Worm (Caenorhabditis elegans): ENCODE data around the gene idi-1.

- TF ChIP-seq ceh-82 (tag; optimal IDR thresholded peaks at IDR 0.05) (no peak), nhr-77 (tag; optimal IDR thresholded peaks at IDR 0.05) (no peak), mdl-1 (tag; optimal IDR thresholded peaks at IDR 0.05) (no peak), unc-55 (GFP tag; optimal IDR thresholded peaks at IDR 0.05) (no peak), nhr-11 (tag; optimal IDR thresholded peaks at IDR 0.05) (no peak), dmd-4 (tag; optimal IDR thresholded peaks at IDR 0.05) (no peak), egl-27 (tag; optimal IDR thresholded peaks at IDR 0.05) (no peak)
Observed at ce11 chrIII:8115877-8116276, 24.4 kb downstream of the idi-1 start.
